Worm (Caenorhabditis elegans) whole organism, early embryonic: ENCODE measurements around the gene Y7A5A.24.

Experiments used
- B0310.2 ChIP-seq: sonication (generic microtip); optimal IDR thresholded peaks from 2 replicates; lab custom pipeline; 2016; ENCODE audit warnings: mild to moderate bottlenecking, missing genetic modification characterization, missing compliant biosample characterization
- F13C5.2 ChIP-seq: sonication (generic microtip); optimal IDR thresholded peaks from 2 replicates; lab custom pipeline; 2017; ENCODE audit warnings: mild to moderate bottlenecking, missing genetic modification characterization, inconsistent platforms, missing compliant biosample characterization
- aly-1 ChIP-seq: sonication (generic microtip); optimal IDR thresholded peaks from 2 replicates; lab custom pipeline; 2016; ENCODE audit warnings: missing genetic modification characterization, missing compliant biosample characterization
- ama-1 ChIP-seq: fragments of 150-350 bp; optimal IDR thresholded peaks from 2 replicates; lab custom pipeline; 2014
- ceh-36 ChIP-seq: sonication (generic microtip); optimal IDR thresholded peaks from 2 replicates; lab custom pipeline; 2016; ENCODE audit warnings: missing genetic modification characterization, inconsistent platforms, missing compliant biosample characterization
- flt-1 ChIP-seq: fragments of 200-800 bp; sonication (Bioruptor generic); IDR thresholded peaks from 2 replicates; pipeline ENCODE4 v1.3.6; 2022; ENCODE audit warnings: missing genetic modification characterization, missing compliant biosample characterization
- hmbx-1 ChIP-seq: sonication (generic microtip); optimal IDR thresholded peaks from 2 replicates; lab custom pipeline; 2016; ENCODE audit warnings: mild to moderate bottlenecking, missing genetic modification characterization, missing compliant biosample characterization
- hnd-1 ChIP-seq: sonication (generic microtip); optimal IDR thresholded peaks from 2 replicates; lab custom pipeline; 2016; ENCODE audit warnings: missing genetic modification characterization, missing compliant biosample characterization
- pes-1 ChIP-seq: fragments of 200-800 bp; sonication (Bioruptor generic); IDR thresholded peaks from 2 replicates; pipeline ENCODE4 v1.3.6; 2022; ENCODE audit warnings: missing genetic modification reagents, missing genetic modification characterization, missing compliant biosample characterization
- scrt-1 ChIP-seq: fragments of 200-800 bp; sonication (Bioruptor generic); IDR thresholded peaks from 2 replicates; pipeline ENCODE4 v1.3.6; 2022; ENCODE audit warnings: missing genetic modification characterization, missing compliant biosample characterization
- sea-1 ChIP-seq: fragments of 200-800 bp; sonication (Bioruptor generic); conservative IDR thresholded peaks from 2 replicates; pipeline ENCODE4 v1.3.6; 2022; ENCODE audit warnings: missing genetic modification characterization, missing compliant biosample characterization
- tbx-11 ChIP-seq: fragments of 200-800 bp; sonication (Bioruptor generic); IDR thresholded peaks from 2 replicates; pipeline ENCODE4 v1.3.6; 2022; ENCODE audit warnings: missing genetic modification characterization, missing compliant biosample characterization
- tbx-37 ChIP-seq: fragments of 200-800 bp; sonication (Bioruptor generic); conservative IDR thresholded peaks from 2 replicates; pipeline ENCODE4 v1.3.6; 2022; ENCODE audit warnings: missing genetic modification reagents, missing genetic modification characterization, missing compliant biosample characterization
- tra-4 ChIP-seq: sonication (generic microtip); optimal IDR thresholded peaks from 2 replicates; lab custom pipeline; 2017; ENCODE audit warnings: missing genetic modification characterization, missing compliant biosample characterization

ce11 chrX:15784570-15784969 is 2.6 kb upstream of the Y7A5A.24 start, which contains the start of gene Y7A5A.3:
- no peak for TF ChIP-seq ama-1
- no peak for TF ChIP-seq pes-1 (GFP tag; lab: Robert Waterston, UW)
- TF ChIP-seq tbx-11, result no peak
- TF ChIP-seq tbx-37, result no peak
- TF ChIP-seq F13C5.2, result no peak
- no peak for TF ChIP-seq hnd-1 (tag; lab: Kevin White, UChicago)
- TF ChIP-seq tra-4 (tag; lab: Kevin White, UChicago), result no peak
- TF ChIP-seq hmbx-1 (tag; lab: Kevin White, UChicago), result no peak
- TF ChIP-seq sea-1 (GFP tag; lab: Robert Waterston, UW), result no peak
- no peak for TF ChIP-seq scrt-1
- no peak for TF ChIP-seq flt-1 (GFP tag; lab: Robert Waterston, UW)
- no peak for TF ChIP-seq ceh-36 (tag; lab: Kevin White, UChicago)
- no peak for TF ChIP-seq aly-1
- no peak for TF ChIP-seq B0310.2 (tag; lab: Kevin White, UChicago)
